Worm (Caenorhabditis elegans): ENCODE measurements around the gene swsn-3.

Gene swsn-3

DNA sequence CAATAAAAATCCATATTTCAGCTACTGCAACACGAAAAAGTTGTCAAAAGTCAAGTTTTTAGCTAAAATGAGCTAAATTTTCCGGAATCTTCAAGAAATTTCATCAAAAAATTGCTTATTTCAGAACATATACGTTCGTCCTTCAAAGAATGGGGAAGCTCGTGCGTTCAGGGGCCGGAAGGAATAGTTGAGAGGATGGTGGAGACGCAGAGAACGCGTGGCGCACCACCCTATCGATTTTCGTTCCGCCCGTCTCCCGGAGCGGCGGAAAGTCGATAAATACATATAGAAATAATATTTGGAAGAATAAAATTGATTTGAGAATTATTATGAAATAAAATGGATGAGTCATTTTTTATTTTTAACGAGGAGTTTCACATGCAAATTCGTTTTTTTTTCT, 11.8 kb upstream of the swsn-3 start:
- no peak for TF ChIP-seq unc-62 (GFP tag; optimal IDR thresholded peaks at IDR 0.05)

DNA sequence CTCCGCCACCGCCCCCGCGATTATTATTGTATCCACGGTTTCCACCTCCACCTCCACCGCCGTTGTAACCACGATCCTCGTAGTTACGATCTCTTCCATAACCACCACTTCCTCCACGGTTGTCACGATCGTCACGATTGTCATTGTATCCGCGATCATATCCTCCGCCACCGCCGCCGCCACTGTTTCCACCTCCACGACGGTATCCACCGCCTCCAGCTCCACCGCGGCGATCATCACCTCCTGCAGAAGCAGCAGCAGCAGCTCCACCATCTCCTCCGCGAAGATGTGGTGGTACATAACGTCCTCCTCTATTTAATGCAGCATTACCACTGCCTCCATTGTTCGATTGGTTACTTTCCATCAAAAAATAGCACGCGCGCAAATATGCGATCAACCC, 10.2 kb upstream of the swsn-3 start, which contains the start of gene laf-1:
Gene laf-1, minus strand, starts transcription at position 399 of the 400 bp plus-strand sequence.
- TF ChIP-seq unc-62 (GFP tag; optimal IDR thresholded peaks at IDR 0.05), result no peak

DNA sequence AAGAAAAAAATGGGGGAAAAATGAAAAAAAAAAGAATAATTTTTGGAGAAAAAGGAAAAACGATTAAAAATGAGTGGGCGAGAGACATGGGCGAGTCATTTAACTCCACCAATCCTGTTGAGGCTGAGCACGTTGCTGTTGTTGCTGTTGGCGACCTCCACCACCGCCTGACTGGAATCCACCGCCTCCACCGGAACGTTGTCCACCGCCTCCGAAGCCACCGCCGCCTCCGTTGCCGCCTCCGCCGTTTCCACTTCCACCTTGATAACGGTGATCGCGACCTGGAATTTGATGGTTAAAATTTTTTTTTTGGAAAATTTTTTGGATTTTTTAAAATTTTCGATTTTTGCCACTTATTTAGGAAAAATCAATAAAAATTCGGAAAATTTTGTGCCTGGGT, 2.3 kb upstream of the swsn-3 start:
- no peak for TF ChIP-seq unc-62 (GFP tag; optimal IDR thresholded peaks at IDR 0.05)

DNA sequence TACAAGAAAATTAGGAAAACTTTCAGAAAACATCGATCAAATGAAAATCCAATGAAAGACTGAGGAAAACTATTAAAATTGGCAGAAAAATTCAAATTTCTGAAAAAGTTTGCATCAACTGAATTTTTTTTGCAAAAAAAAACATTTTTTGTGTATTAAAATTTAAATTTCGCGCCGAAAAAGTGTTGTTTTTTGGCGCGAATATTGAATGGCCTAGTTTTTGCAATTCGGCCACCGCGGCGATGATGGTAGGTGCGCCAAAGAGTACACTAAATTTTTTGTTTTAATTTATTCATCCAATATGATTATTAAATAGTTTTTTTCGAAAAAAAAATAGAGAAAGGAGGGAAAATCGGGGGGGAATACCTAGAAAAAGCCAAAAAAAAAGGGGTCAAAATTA, 599 bp upstream of the swsn-3 start:
- no peak for TF ChIP-seq unc-62 (GFP tag; optimal IDR thresholded peaks at IDR 0.05)

DNA sequence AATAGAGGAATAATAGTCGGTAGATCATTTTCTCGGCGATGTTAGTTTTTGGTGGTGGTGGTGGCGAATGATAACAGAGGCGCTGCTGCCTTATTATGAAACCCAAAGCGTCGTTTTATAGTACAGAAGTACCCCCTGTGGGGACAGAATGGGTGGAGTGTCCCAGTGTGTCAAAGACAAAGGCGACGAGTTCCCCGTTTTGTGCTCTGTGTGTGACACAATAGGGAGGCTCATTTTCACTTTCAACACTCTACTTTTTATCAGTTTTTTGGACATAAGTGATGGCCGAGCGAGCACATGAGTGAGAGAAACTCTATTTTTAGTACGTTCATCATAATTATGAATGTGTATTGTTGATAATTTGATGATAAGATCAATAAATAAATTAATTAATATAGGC, 7.8 kb downstream of the swsn-3 start, which contains the start of gene pho-9:
Gene pho-9, minus strand, starts transcription at position 91 of the 400 bp plus-strand sequence.
- TF ChIP-seq unc-62 (GFP tag; optimal IDR thresholded peaks at IDR 0.05), result no peak

DNA sequence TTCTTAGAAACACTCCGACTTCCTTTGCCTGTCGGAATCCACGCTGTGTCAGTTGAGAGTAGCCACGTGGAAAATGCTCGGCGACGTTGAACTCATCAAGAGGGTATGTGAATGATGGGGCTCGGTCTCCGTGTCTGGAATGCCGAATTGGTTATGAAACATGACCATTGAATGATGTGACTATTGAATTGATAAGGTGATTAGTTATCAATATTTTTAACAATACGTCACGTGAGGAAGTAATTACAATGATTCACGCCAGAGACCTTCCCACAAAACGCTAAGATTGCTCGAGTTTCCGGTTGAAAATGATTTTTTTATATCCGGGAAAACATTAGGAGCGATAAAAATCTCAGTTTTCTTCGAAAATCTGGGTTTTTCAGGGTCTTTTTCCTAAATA, 9.2 kb downstream of the swsn-3 start:
- TF ChIP-seq unc-62 (GFP tag; optimal IDR thresholded peaks at IDR 0.05), result no peak

DNA sequence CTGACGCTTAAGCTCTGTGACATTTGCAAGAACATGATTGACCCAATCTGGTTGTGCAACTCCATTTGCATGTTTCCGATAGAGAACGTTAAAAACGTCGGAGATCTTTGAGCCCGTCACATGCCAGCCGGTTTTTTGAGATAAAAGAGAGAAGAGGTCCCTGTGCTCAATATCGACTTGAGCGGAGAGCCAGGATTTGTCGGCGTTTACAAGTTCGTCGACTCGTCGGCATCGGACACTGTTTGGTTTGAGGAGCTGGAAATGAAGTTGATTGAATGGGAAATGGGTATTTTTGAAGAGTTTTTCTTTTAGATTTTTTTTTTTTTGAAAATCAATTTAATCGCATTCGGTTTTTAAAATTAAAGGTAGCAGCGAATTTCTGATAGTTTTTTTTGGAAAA, 10.4 kb downstream of the swsn-3 start:
- TF ChIP-seq unc-62 (GFP tag; optimal IDR thresholded peaks at IDR 0.05), result no peak

DNA sequence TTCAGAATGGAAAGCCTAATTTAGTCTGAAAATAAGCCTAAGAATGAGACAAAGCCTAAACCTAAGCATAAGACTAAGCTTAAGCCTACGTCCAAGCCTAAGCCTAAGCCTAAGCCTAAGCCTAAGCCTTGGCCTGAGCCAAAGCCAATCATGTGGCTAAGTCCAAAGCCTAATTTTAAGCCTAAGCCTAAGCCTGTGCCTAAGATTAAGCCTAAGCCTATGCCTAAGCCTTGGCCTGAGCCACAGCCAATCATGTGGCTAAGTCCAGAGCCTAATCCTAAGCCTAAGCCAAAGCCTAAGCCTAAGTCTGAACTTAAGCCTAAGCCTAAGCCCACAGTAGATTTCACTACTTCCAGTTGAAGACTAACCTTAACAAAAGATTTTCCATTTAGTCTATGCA, 11.0 kb downstream of the swsn-3 start:
- no peak for TF ChIP-seq unc-62 (GFP tag; optimal IDR thresholded peaks at IDR 0.05)

DNA sequence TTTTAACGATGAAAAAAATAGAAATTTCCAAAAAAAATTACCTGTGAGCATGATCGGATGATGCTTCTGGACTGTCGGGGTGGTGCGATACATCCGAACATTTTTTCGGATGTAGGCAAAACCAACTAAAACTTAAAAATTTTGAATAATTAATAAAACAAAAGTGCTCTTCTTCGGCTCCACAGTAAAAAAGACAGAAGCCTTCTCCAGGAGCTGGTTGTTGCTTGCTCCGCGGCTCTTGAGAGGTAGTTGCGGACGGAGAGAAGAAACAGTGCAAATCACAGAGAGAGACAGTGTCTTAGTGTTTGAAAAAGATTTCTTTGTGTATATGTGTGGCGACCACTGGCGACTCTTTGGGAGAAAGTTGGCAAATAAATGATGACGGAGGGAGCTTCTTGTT, 12.2 kb downstream of the swsn-3 start, which contains the start of gene gldi-9:
Gene gldi-9, minus strand, starts transcription at position 101 of the 400 bp plus-strand sequence.
- no peak for TF ChIP-seq unc-62 (GFP tag; optimal IDR thresholded peaks at IDR 0.05)

DNA sequence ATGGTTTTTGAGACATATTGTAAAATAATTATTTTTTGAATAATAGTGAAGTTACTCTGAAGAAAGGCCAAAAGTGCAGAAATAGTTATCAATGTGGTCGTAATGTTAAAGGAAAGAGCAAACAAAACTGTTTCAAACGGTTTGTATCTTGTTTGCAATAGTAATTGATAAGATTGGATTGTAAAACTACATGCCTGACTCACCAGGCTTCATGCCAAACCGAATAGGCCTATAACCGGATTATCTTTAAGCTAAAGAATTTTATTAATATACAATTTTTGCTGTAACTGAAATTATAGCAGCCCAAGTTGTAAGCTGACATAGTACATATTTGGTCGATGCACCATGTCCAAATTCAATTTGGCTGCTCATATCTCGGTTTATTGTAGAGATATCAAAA, 21.9 kb downstream of the swsn-3 start, which contains the start of gene Y71H2AM.14:
Gene Y71H2AM.14, minus strand, starts transcription at position 101 of the 400 bp plus-strand sequence.
- TF ChIP-seq unc-62 (GFP tag; optimal IDR thresholded peaks at IDR 0.05), result no peak

DNA sequence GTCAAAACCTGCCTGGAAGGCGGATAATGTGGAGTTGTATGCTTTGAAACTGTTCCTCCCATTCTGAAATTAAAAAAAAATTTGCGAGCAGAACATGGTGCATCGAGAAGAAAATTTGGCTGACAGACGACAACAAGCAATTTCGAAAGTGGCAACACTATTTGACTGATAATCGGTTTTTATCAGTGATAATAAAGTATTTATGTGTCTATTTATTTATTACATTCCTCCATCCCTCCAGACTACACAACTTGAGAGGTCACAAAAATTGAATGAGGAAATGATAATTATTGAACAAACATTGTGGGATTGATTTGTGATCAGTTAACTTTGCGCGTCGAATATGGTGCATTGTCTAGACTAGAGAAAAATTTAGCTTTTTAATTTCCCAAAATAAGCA, 29.0 kb downstream of the swsn-3 start, which contains the start of gene cest-25:
Gene cest-25, minus strand, starts transcription at position 63 of the 400 bp plus-strand sequence.
- no peak for TF ChIP-seq unc-62 (GFP tag; optimal IDR thresholded peaks at IDR 0.05)

DNA sequence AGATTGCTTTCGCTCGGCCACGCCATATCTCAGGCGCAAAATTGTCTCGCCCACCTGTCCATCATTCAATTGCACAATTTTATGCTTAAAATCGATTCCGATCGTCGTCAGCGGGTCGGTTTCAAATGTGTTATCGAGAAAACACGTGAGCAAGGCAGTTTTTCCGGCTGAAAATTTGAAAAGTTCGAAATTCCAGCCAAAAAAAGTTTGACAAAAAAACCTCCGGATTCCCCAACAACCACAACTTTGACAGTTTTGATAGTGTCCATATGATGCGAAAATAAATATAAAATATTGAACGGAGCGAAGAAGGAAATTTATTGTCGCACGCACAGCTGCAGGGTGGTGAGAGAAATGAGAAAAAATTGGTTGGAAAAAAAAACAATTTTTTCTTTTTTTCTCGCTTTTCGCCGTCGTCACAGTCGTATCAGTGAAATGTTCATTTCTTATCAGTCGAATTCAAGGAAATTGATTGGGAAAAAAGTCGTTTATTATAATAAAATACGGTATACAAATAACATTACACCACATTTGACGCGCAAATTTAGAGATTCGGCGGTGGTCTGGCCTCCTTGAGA, 34.8 kb downstream of the swsn-3 start, which contains the start of gene Y71H2AM.12:
Gene Y71H2AM.12, minus strand, starts transcription at position 486 of the 578 bp plus-strand sequence.
- no peak for TF ChIP-seq unc-62 (GFP tag; optimal IDR thresholded peaks at IDR 0.05)

DNA sequence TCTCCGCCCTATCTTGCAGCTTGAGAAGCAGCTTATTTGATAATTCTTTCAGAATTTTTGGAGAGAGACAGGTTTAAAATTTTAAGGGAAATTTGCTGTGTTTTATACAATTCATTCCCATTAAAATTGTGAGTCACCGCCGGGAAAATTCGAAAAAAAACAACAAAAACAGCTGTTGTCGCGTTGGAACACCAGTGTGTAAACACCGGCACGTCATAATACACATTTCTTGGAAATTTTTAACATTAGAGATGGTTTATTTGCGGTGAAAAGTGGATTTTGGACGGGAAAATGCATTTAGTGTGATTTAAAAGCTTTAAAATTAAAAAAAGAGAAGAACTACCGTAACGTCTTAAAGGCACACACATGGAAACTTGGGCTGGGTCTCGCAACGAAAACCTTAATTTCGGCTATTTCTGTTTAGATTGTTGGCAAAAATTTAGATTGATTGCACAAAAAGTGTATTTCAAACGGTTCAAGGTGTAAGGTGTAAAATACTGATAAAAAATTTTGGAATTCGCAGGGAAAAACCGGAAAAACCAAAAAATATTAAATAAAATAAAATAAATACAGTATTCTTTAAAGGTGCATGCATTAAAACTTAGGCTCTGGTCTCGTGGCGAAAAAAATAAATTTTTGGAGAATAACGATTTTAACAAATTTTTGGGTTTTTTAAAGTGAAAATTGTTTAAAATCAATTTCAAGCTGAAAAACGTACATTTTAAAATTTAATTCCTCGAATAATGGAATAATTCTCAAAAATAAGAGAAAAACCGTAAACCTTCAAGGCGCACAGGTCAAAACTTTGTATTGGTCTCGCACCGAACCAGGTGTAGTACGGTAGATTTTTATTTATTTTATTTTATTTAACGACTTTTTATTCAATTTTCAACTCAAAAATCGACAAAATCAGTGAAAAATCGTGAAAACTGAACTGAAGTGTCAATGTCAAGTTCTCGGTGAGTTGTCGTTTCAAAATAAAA, 43.0 kb downstream of the swsn-3 start, which contains the start of gene cosa-1:
Gene cosa-1, plus strand, starts transcription at position 896 of the 983 bp plus-strand sequence.
- no peak for TF ChIP-seq unc-62 (GFP tag; optimal IDR thresholded peaks at IDR 0.05)

DNA sequence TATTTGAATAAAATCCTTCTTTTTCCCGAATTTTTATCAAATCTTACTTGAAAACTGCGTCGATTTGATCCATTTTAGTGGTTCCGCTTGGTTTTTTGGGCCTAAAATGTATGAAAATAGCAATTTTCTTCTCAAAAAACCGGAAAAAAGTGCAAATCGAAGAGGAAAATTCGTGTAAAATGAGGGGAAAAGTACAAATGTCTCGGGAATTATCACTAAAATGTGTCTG, 43.6 kb downstream of the swsn-3 start, which contains the start of gene Y71H2AM.11:
Gene Y71H2AM.11, minus strand, starts transcription at position 101 of the 229 bp plus-strand sequence.
- no peak for TF ChIP-seq unc-62 (GFP tag; optimal IDR thresholded peaks at IDR 0.05)

DNA sequence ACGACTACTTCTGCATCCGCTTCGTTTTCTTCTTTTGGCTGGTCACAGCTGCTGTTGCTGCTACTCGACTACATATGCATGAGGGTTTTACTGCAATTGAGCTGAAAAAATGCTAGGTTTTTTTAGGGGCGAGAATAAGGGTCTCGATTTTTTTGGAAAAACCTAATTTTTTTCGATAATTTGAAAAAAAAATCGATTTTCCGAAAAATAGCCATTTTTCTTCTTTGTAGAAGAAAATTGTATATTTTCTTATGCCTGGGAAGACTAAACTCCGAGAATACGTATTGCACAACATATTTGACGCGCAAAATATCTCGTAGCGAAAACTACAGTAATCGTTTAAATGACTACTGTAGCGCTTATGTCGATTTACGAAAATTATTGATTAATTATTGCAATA, 52.0 kb downstream of the swsn-3 start, which contains the start of gene tmem-132:
Gene tmem-132, minus strand, starts transcription at position 101 of the 400 bp plus-strand sequence.
- no peak for TF ChIP-seq unc-62 (GFP tag; optimal IDR thresholded peaks at IDR 0.05)
